Worm (Caenorhabditis elegans): ENCODE measurements around the gene lyst-1.

Gene lyst-1

DNA sequence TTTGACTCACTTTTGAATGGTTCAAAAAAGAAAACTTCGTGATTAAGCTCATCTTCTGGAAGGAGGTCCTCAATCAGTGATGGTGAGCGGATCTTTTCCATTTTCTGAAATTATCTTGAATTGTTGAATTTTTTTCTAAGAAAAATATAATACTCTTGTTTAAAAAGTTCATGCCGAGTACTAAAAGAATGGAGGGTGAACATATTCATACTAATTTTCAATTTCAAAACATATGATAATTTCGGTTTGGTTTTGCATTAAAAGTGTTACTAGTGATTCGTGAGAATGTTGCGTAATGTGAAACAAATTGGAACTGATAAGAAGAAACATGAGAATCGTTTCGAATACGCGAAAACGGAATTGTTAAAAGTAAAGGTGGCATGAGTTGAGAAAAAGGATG is at the start of gene lyst-1:
Gene lyst-1, minus strand, starts transcription at position 101 of the 400 bp plus-strand sequence.
- TF ChIP-seq tab-1 (GFP tag; IDR thresholded peaks at IDR 0.05) (no peak), klf-2 (GFP tag; conservative IDR thresholded peaks at IDR 0.05) (no peak), ref-1 (GFP tag; conservative IDR thresholded peaks at IDR 0.05) (no peak), T22C8.4 (GFP tag; IDR thresholded peaks at IDR 0.05) (no peak), ztf-23 (GFP tag; IDR thresholded peaks at IDR 0.05) (no peak), med-1 (GFP tag; optimal IDR thresholded peaks at IDR 0.05; ENCODE audit: insufficient read depth) (no peak), cog-1 (tag; optimal IDR thresholded peaks at IDR 0.05) (no peak), ztf-29 (GFP tag; IDR thresholded peaks at IDR 0.05) (no peak), flt-1 (GFP tag; IDR thresholded peaks at IDR 0.05) (no peak)

DNA sequence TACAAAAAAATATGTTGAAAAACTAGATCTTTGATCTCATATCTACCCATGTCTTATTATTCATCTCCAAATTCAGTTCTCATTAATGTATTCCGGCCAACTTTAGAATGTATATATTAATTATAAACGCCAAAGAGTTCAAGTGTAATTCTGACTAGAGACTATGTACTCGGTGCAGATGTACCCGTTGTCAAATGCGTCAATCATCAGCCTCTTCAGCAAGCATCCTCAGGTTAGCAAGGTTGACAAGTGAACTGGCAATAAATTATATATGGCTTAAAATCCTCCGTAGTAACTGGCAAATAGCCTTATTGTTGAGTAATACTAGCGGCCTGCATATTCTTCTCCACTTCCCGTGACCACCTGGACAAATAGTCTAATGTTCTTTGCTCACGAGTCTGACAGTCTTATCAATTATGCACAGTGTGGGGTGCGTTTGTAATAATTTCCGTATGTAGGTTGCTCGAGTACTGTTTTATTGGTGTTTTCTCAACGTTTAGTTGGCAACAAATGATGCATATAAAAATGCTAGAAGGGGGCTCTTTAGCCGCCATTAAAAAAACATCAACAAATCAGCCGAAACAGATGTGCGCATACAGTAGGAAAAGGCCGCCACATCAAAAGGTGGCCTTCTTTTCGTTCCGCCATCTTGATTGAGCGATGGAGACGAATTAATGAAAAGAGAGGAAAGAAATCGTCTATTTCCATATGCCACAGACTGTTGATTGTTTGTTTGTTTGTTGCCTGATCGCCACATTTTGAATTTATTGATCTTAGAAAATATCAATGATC is 47.5 kb upstream of the lyst-1 start:
- TF ChIP-seq ztf-23 (GFP tag; IDR thresholded peaks at IDR 0.05) (no peak), flt-1 (GFP tag; IDR thresholded peaks at IDR 0.05) (no peak), klf-2 (GFP tag; conservative IDR thresholded peaks at IDR 0.05) (no peak), ref-1 (GFP tag; conservative IDR thresholded peaks at IDR 0.05) (no peak), cog-1 (tag; optimal IDR thresholded peaks at IDR 0.05) (no peak), med-1 (GFP tag; optimal IDR thresholded peaks at IDR 0.05; ENCODE audit: insufficient read depth) (no peak), tab-1 (GFP tag; IDR thresholded peaks at IDR 0.05) (no peak), ztf-29 (GFP tag; IDR thresholded peaks at IDR 0.05) (no peak), T22C8.4 (GFP tag; IDR thresholded peaks at IDR 0.05) (no peak)

DNA sequence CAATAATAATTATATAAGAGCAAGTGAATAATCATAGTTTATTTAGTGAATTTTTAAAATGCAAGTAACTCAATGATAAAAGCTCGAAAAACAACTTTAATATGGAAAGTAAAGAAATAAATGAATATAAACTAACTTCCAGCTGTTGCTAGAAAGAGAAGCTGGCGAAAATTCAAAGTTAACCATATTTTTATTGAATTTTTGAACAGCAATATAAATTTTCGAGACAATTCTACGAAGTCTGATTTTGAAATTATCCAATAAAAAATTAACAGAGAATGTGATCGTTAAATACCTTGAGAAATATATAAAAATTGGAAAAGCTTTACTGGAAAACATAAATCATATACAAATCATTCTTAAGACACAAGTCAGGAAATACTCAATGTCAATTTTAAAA is 45.6 kb upstream of the lyst-1 start:
- no peak for TF ChIP-seq tab-1 (GFP tag; IDR thresholded peaks at IDR 0.05)
- TF ChIP-seq ref-1 (GFP tag; conservative IDR thresholded peaks at IDR 0.05): no peak
- TF ChIP-seq ztf-23 (GFP tag; IDR thresholded peaks at IDR 0.05): no peak
- TF ChIP-seq klf-2 (GFP tag; conservative IDR thresholded peaks at IDR 0.05): no peak
- no peak for TF ChIP-seq flt-1 (GFP tag; IDR thresholded peaks at IDR 0.05)
- no peak for TF ChIP-seq T22C8.4 (GFP tag; IDR thresholded peaks at IDR 0.05)
- TF ChIP-seq cog-1 (tag; optimal IDR thresholded peaks at IDR 0.05): no peak
- TF ChIP-seq ztf-29 (GFP tag; IDR thresholded peaks at IDR 0.05): no peak
- no peak for TF ChIP-seq med-1 (GFP tag; optimal IDR thresholded peaks at IDR 0.05; ENCODE audit: insufficient read depth)

ce11 chrX:12185847-12186559 is 45.1 kb upstream of the lyst-1 start:
- no peak for TF ChIP-seq ztf-29 (GFP tag; IDR thresholded peaks at IDR 0.05)

ce11 chrX:12184393-12184792 is 43.4 kb upstream of the lyst-1 start:
- TF ChIP-seq T22C8.4 (GFP tag; IDR thresholded peaks at IDR 0.05) (no peak), ztf-23 (GFP tag; IDR thresholded peaks at IDR 0.05) (no peak), ref-1 (GFP tag; conservative IDR thresholded peaks at IDR 0.05) (no peak), cog-1 (tag; optimal IDR thresholded peaks at IDR 0.05) (no peak), ztf-29 (GFP tag; IDR thresholded peaks at IDR 0.05) (no peak), klf-2 (GFP tag; conservative IDR thresholded peaks at IDR 0.05) (no peak), tab-1 (GFP tag; IDR thresholded peaks at IDR 0.05) (no peak), med-1 (GFP tag; optimal IDR thresholded peaks at IDR 0.05; ENCODE audit: insufficient read depth) (no peak)

ce11 chrX:12182684-12183477 is 41.9 kb upstream of the lyst-1 start:
- TF ChIP-seq T22C8.4 (GFP tag; IDR thresholded peaks at IDR 0.05) (no peak), ref-1 (GFP tag; conservative IDR thresholded peaks at IDR 0.05) (no peak), ztf-29 (GFP tag; IDR thresholded peaks at IDR 0.05) (no peak), klf-2 (GFP tag; conservative IDR thresholded peaks at IDR 0.05) (no peak), cog-1 (tag; optimal IDR thresholded peaks at IDR 0.05) (peak; percentile 51), flt-1 (GFP tag; IDR thresholded peaks at IDR 0.05) (0 out of 2 replicates have a peak, but pooled peaks have one; percentile 19), med-1 (GFP tag; optimal IDR thresholded peaks at IDR 0.05; ENCODE audit: insufficient read depth) (no peak), ztf-23 (GFP tag; IDR thresholded peaks at IDR 0.05) (no peak), tab-1 (GFP tag; IDR thresholded peaks at IDR 0.05) (no peak)

DNA sequence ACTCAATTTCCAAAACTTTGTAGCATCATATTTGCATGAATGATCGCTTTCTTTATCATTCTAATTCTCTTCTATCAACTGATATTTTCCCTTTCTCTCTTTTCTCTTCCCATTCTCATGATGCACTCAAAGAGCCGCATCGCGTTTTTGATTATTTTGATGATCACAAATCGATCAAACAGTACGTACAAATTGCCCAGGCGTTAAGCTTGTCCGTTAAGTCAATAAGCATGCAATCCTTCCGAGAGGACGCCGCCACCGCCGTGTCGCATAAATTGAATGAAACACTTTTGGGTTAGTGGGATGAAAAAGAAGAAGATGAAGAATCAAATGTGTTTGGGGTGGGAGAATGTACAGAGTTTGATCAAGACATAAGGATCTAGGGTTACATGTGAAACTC is 40.7 kb upstream of the lyst-1 start:
- TF ChIP-seq med-1 (GFP tag; optimal IDR thresholded peaks at IDR 0.05; ENCODE audit: insufficient read depth) (no peak), klf-2 (GFP tag; conservative IDR thresholded peaks at IDR 0.05) (no peak), cog-1 (tag; optimal IDR thresholded peaks at IDR 0.05) (no peak), T22C8.4 (GFP tag; IDR thresholded peaks at IDR 0.05) (no peak), ztf-29 (GFP tag; IDR thresholded peaks at IDR 0.05) (no peak), ref-1 (GFP tag; conservative IDR thresholded peaks at IDR 0.05) (no peak), flt-1 (GFP tag; IDR thresholded peaks at IDR 0.05) (no peak), ztf-23 (GFP tag; IDR thresholded peaks at IDR 0.05) (no peak), tab-1 (GFP tag; IDR thresholded peaks at IDR 0.05) (no peak)

- TF ChIP-seq cog-1 (tag; optimal IDR thresholded peaks at IDR 0.05) (no peak), med-1 (GFP tag; optimal IDR thresholded peaks at IDR 0.05; ENCODE audit: insufficient read depth) (no peak), ztf-29 (GFP tag; IDR thresholded peaks at IDR 0.05) (no peak), tab-1 (GFP tag; IDR thresholded peaks at IDR 0.05) (no peak), T22C8.4 (GFP tag; IDR thresholded peaks at IDR 0.05) (no peak), ref-1 (GFP tag; conservative IDR thresholded peaks at IDR 0.05) (no peak), flt-1 (GFP tag; IDR thresholded peaks at IDR 0.05) (no peak), ztf-23 (GFP tag; IDR thresholded peaks at IDR 0.05) (no peak)
Observed at ce11 chrX:12180681-12181080, 39.7 kb upstream of the lyst-1 start.

All from whole organism, midembryonic.